Worm (Caenorhabditis elegans) whole organism, L2 larva: ENCODE measurements around the gene cat-2.

ENCODE experiments used
- C34F6.9 ChIP-seq: fragments of 150-350 bp; optimal IDR thresholded peaks from 2 replicates; lab custom pipeline; 2014; ENCODE audit warnings: missing biosample characterization, missing genetic modification characterization
- ama-1 ChIP-seq: fragments of 150-350 bp; optimal IDR thresholded peaks from 2 replicates; lab custom pipeline; 2018; ENCODE audit warnings: inconsistent platforms
- ceh-82 ChIP-seq: fragments of 150-350 bp; optimal IDR thresholded peaks from 2 replicates; lab custom pipeline; 2014; ENCODE audit warnings: missing biosample characterization, missing genetic modification characterization
- egl-27 ChIP-seq: sonication (generic microtip); optimal IDR thresholded peaks from 3 replicates; lab custom pipeline; 2017; ENCODE audit warnings: missing biosample characterization, missing genetic modification reagents, missing genetic modification characterization
- lin-11 ChIP-seq: fragments of 150-350 bp; sonication (generic microtip); optimal IDR thresholded peaks from 2 replicates; lab custom pipeline; 2014; ENCODE audit warnings: missing biosample characterization, missing genetic modification characterization, inconsistent platforms, mixed read lengths
- nhr-25 ChIP-seq: fragments of 150-350 bp; sonication (generic microtip); optimal IDR thresholded peaks from 3 replicates; lab custom pipeline; 2014; ENCODE audit warnings: missing biosample characterization, missing genetic modification characterization

DNA sequence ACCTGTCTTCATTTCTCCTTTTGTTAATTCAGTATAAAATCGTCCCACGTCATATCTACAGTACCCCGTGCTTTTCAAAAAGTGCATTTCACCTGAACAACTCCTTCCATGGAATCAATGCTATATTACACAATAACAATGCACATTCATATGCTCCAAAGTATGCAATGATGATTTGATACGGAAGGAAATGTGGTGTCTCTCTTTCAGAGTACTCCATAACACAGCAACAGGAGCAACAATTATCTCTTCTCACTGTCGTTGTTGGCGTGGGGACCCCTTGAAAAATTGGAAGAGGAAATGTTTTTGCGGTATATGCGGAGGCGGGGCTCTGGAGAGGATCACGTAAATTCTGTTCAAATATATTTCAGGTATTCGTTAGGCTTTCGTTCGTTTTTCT is at the start of gene cat-2:
- TF ChIP-seq ama-1 (lab: Kevin White, UChicago) (no peak), ceh-82 (no peak), nhr-25 (tag; lab: Kevin White, UChicago) (no peak), egl-27 (tag; lab: Kevin White, UChicago) (no peak), C34F6.9 (tag; lab: Kevin White, UChicago) (no peak), lin-11 (tag; lab: Kevin White, UChicago) (no peak)
